Worm (Caenorhabditis elegans) whole organism, young adult: Measurements from ENCODE around the gene zig-11.

Experiments
- B0261.1 ChIP-seq: sonication (generic microtip); optimal IDR thresholded peaks from 2 replicates; lab custom pipeline; 2016; ENCODE audit warnings: mild to moderate bottlenecking, missing genetic modification characterization, moderate library complexity, missing compliant biosample characterization
- C06A6.2 ChIP-seq: fragments of 200-800 bp; sonication (Bioruptor generic); conservative IDR thresholded peaks from 2 replicates; pipeline ENCODE4 v1.3.6; 2022; ENCODE audit warnings: missing genetic modification characterization, missing compliant biosample characterization
- F23B12.7 ChIP-seq: sonication (generic microtip); optimal IDR thresholded peaks from 2 replicates; lab custom pipeline; 2017; ENCODE audit warnings: missing genetic modification characterization, mild to moderate bottlenecking, missing compliant biosample characterization, antibody characterized with exemption, moderate library complexity; ENCODE audit not compliant: insufficient read depth
- F49E8.2 ChIP-seq: sonication (generic microtip); optimal IDR thresholded peaks from 3 replicates; lab custom pipeline; 2017; ENCODE audit warnings: missing genetic modification characterization, mild to moderate bottlenecking, missing compliant biosample characterization, antibody characterized with exemption, moderate library complexity; ENCODE audit not compliant: insufficient read depth
- K12H6.12 ChIP-seq: fragments of 200-800 bp; sonication (Bioruptor generic); optimal IDR thresholded peaks from 2 replicates; lab custom pipeline; 2018; ENCODE audit warnings: mild to moderate bottlenecking, missing genetic modification characterization, missing compliant biosample characterization
- T07F8.4 ChIP-seq: sonication (generic microtip); optimal IDR thresholded peaks from 2 replicates; lab custom pipeline; 2016; ENCODE audit warnings: mild to moderate bottlenecking, missing genetic modification characterization, moderate library complexity, missing compliant biosample characterization
- T26A5.8 ChIP-seq: sonication (generic microtip); optimal IDR thresholded peaks from 2 replicates; lab custom pipeline; 2016; ENCODE audit warnings: missing genetic modification characterization, missing compliant biosample characterization
- Y53F4B.3 ChIP-seq: fragments of 200-800 bp; sonication (Bioruptor generic); IDR thresholded peaks from 2 replicates; pipeline ENCODE4 v1.3.6; 2022; ENCODE audit warnings: missing genetic modification reagents, missing genetic modification characterization, missing compliant biosample characterization
- Y95B8A.8 ChIP-seq: fragments of 200-800 bp; sonication (Bioruptor generic); IDR thresholded peaks from 2 replicates; pipeline ENCODE4 v1.3.6; 2022; ENCODE audit warnings: missing genetic modification reagents, missing genetic modification characterization, missing compliant biosample characterization
- ccch-3 ChIP-seq: fragments of 200-800 bp; sonication (Bioruptor generic); optimal IDR thresholded peaks from 2 replicates; lab custom pipeline; 2018; ENCODE audit warnings: mild to moderate bottlenecking, missing genetic modification characterization, missing compliant biosample characterization
- cebp-1 ChIP-seq, 2 experiments: fragments of 200-800 bp in 1 of 2; sonication (Bioruptor generic) in 1 of 2; sonication (generic microtip) in 1 of 2; IDR thresholded peaks in 1 of 2; optimal IDR thresholded peaks in 1 of 2; 2 replicates each; pipeline versions ENCODE4 v1.3.6 to Lab custom; 2017 to 2022; ENCODE audit warnings: missing compliant biosample characterization in 2 of 2, missing genetic modification characterization in 2 of 2, mild to moderate bottlenecking in 1 of 2, missing genetic modification reagents in 1 of 2, moderate library complexity in 1 of 2
- ceh-40 ChIP-seq: fragments of 200-800 bp; sonication (Bioruptor generic); IDR thresholded peaks from 2 replicates; pipeline ENCODE4 v1.3.6; 2022; ENCODE audit warnings: missing genetic modification characterization, missing compliant biosample characterization
- ceh-58 ChIP-seq: fragments of 200-800 bp; sonication (Bioruptor generic); IDR thresholded peaks from 2 replicates; pipeline ENCODE4 v1.3.6; 2022; ENCODE audit warnings: missing genetic modification characterization, missing compliant biosample characterization
- ceh-91 ChIP-seq: fragments of 200-800 bp; sonication (Bioruptor generic); IDR thresholded peaks from 2 replicates; pipeline ENCODE4 v1.3.6; 2022; ENCODE audit warnings: missing genetic modification reagents, missing genetic modification characterization, missing compliant biosample characterization
- chd-7 ChIP-seq: sonication (generic microtip); optimal IDR thresholded peaks from 2 replicates; lab custom pipeline; 2016; ENCODE audit warnings: mild to moderate bottlenecking, missing genetic modification characterization, moderate library complexity, missing compliant biosample characterization
- dpl-1 ChIP-seq: fragments of 150-350 bp; optimal IDR thresholded peaks from 2 replicates; lab custom pipeline; 2014; ENCODE audit warnings: missing biosample characterization, missing genetic modification reagents, missing genetic modification characterization
- efl-1 ChIP-seq: fragments of 150-350 bp; optimal IDR thresholded peaks from 2 replicates; lab custom pipeline; 2014; ENCODE audit warnings: missing biosample characterization, missing genetic modification reagents, missing genetic modification characterization
- egl-44 ChIP-seq: fragments of 200-800 bp; sonication (Bioruptor generic); IDR thresholded peaks from 2 replicates; pipeline ENCODE4 v1.3.6; 2022; ENCODE audit warnings: missing genetic modification reagents, missing genetic modification characterization, missing compliant biosample characterization
- egrh-3 ChIP-seq: fragments of 200-800 bp; sonication (Bioruptor generic); IDR thresholded peaks from 2 replicates; pipeline ENCODE4 v1.3.6; 2022; ENCODE audit warnings: missing genetic modification reagents, missing genetic modification characterization, missing compliant biosample characterization
- ekl-4 ChIP-seq: fragments of 200-800 bp; sonication (Bioruptor generic); IDR thresholded peaks from 2 replicates; pipeline ENCODE4 v1.3.6; 2022; ENCODE audit warnings: missing genetic modification reagents, missing genetic modification characterization, missing compliant biosample characterization
- ets-4 ChIP-seq: fragments of 200-800 bp; sonication (Bioruptor generic); optimal IDR thresholded peaks from 2 replicates; lab custom pipeline; 2018; ENCODE audit warnings: mild to moderate bottlenecking, missing genetic modification characterization, missing compliant biosample characterization
- fkh-3 ChIP-seq: sonication (generic microtip); optimal IDR thresholded peaks from 2 replicates; lab custom pipeline; 2016; ENCODE audit warnings: mild to moderate bottlenecking, missing genetic modification characterization, missing compliant biosample characterization
- him-1 ChIP-seq: sonication (generic microtip); optimal IDR thresholded peaks from 2 replicates; lab custom pipeline; 2016; ENCODE audit warnings: missing genotype, missing genetic modification reagents, missing genetic modification characterization, missing compliant biosample characterization
- hmg-1.2 ChIP-seq: fragments of 200-800 bp; sonication (Bioruptor generic); IDR thresholded peaks from 2 replicates; pipeline ENCODE4 v1.3.6; 2022; ENCODE audit warnings: missing genetic modification reagents, missing genetic modification characterization, missing compliant biosample characterization
- hmg-20 ChIP-seq: fragments of 200-800 bp; sonication (Bioruptor generic); IDR thresholded peaks from 2 replicates; pipeline ENCODE4 v1.3.6; 2022; ENCODE audit warnings: missing genetic modification reagents, missing genetic modification characterization, missing compliant biosample characterization
- hrde-1 ChIP-seq: sonication (generic microtip); optimal IDR thresholded peaks from 2 replicates; lab custom pipeline; 2016; ENCODE audit warnings: missing genetic modification characterization, mild to moderate bottlenecking, missing compliant biosample characterization, moderate library complexity, missing genotype, missing genetic modification reagents, borderline replicate concordance
- lag-1 ChIP-seq: fragments of 200-800 bp; sonication (Bioruptor generic); IDR thresholded peaks from 2 replicates; pipeline ENCODE4 v1.3.6; 2022; ENCODE audit warnings: missing genetic modification reagents, missing genetic modification characterization, missing compliant biosample characterization
- let-526 ChIP-seq: fragments of 200-800 bp; sonication (Bioruptor generic); IDR thresholded peaks from 2 replicates; pipeline ENCODE4 v1.3.6; 2022; ENCODE audit warnings: missing genetic modification reagents, missing genetic modification characterization, missing compliant biosample characterization
- lin-40 ChIP-seq: sonication (generic microtip); optimal IDR thresholded peaks from 2 replicates; lab custom pipeline; 2016; ENCODE audit warnings: missing genetic modification characterization, mild to moderate bottlenecking, missing compliant biosample characterization, missing genotype, missing genetic modification reagents
- lsy-27 ChIP-seq: sonication (generic microtip); optimal IDR thresholded peaks from 2 replicates; lab custom pipeline; 2017; ENCODE audit warnings: missing genetic modification characterization, mild to moderate bottlenecking, missing compliant biosample characterization, antibody characterized with exemption, missing genotype, borderline replicate concordance; ENCODE audit not compliant: insufficient read depth
- madf-8 ChIP-seq: fragments of 200-800 bp; sonication (Bioruptor generic); conservative IDR thresholded peaks from 2 replicates; pipeline ENCODE4 v1.3.6; 2022; ENCODE audit warnings: missing genetic modification reagents, missing genetic modification characterization, missing compliant biosample characterization
- nhr-120 ChIP-seq: fragments of 200-800 bp; sonication (Bioruptor generic); IDR thresholded peaks from 2 replicates; pipeline ENCODE4 v1.3.6; 2022; ENCODE audit warnings: missing genetic modification characterization, missing compliant biosample characterization
- nhr-179 ChIP-seq: sonication (generic microtip); optimal IDR thresholded peaks from 2 replicates; lab custom pipeline; 2016; ENCODE audit warnings: mild to moderate bottlenecking, missing genetic modification characterization, missing compliant biosample characterization
- nhr-27 ChIP-seq: fragments of 200-800 bp; sonication (Bioruptor generic); optimal IDR thresholded peaks from 2 replicates; lab custom pipeline; 2018; ENCODE audit warnings: mild to moderate bottlenecking, missing genetic modification characterization, moderate library complexity, missing compliant biosample characterization
- nhr-80 ChIP-seq: sonication (generic microtip); optimal IDR thresholded peaks from 2 replicates; lab custom pipeline; 2016; ENCODE audit warnings: missing genetic modification characterization, missing compliant biosample characterization
- pha-4 ChIP-seq: fragments of 150-350 bp; sonication (generic microtip); optimal IDR thresholded peaks from 2 replicates; lab custom pipeline; 2014; ENCODE audit warnings: missing biosample characterization, missing genetic modification reagents, missing genetic modification characterization
- rec-8 ChIP-seq, 2 experiments: sonication (generic microtip); optimal IDR thresholded peaks; 2 replicates each; lab custom pipeline; 2016; ENCODE audit warnings: mild to moderate bottlenecking in 2 of 2, missing genetic modification characterization in 2 of 2, missing genetic modification reagents in 2 of 2, missing genotype in 2 of 2, missing biosample characterization in 1 of 2, missing compliant biosample characterization in 1 of 2, moderate library complexity in 1 of 2
- rpc-1 ChIP-seq, 2 experiments: fragments of 150-350 bp in 1 of 2; sonication (generic microtip) in 1 of 2; optimal IDR thresholded peaks; 2 replicates each; lab custom pipeline; 2014 to 2018; ENCODE audit warnings: missing biosample characterization in 1 of 2, missing genetic modification characterization in 1 of 2, missing genetic modification reagents in 1 of 2, missing genotype in 1 of 2
- sea-2 ChIP-seq: fragments of 200-800 bp; sonication (Bioruptor generic); IDR thresholded peaks from 2 replicates; pipeline ENCODE4 v1.3.6; 2022; ENCODE audit warnings: missing genetic modification characterization, missing compliant biosample characterization
- snpc-1.3 ChIP-seq: sonication (generic microtip); optimal IDR thresholded peaks from 2 replicates; lab custom pipeline; 2017; ENCODE audit warnings: missing genetic modification characterization, mild to moderate bottlenecking, missing compliant biosample characterization, antibody characterized with exemption, moderate library complexity, missing genotype, missing genetic modification reagents; ENCODE audit not compliant: insufficient read depth
- tbp1 ChIP-seq: fragments of 200-800 bp; sonication (Bioruptor generic); optimal IDR thresholded peaks from 2 replicates; lab custom pipeline; 2018; ENCODE audit warnings: mild to moderate bottlenecking, missing genetic modification characterization, missing compliant biosample characterization
- unc-130 ChIP-seq: sonication (generic microtip); optimal IDR thresholded peaks from 2 replicates; lab custom pipeline; 2016; ENCODE audit warnings: missing genetic modification reagents, missing genetic modification characterization, missing compliant biosample characterization
- zfh-2 ChIP-seq: fragments of 200-800 bp; sonication (Bioruptor generic); conservative IDR thresholded peaks from 2 replicates; pipeline ENCODE4 v1.3.6; 2022; ENCODE audit warnings: missing genetic modification reagents, missing genetic modification characterization, missing compliant biosample characterization
- ztf-18 ChIP-seq: sonication (generic microtip); optimal IDR thresholded peaks from 2 replicates; lab custom pipeline; 2016; ENCODE audit warnings: missing genotype, mild to moderate bottlenecking, missing genetic modification characterization, missing compliant biosample characterization
- ztf-25 ChIP-seq: fragments of 200-800 bp; sonication (Bioruptor generic); IDR thresholded peaks from 2 replicates; pipeline ENCODE4 v1.3.6; 2022; ENCODE audit warnings: missing genetic modification reagents, missing genetic modification characterization, missing compliant biosample characterization
- ztf-28 ChIP-seq: fragments of 200-800 bp; sonication (Bioruptor generic); IDR thresholded peaks from 2 replicates; pipeline ENCODE4 v1.3.6; 2022; ENCODE audit warnings: missing genetic modification reagents, missing genetic modification characterization, missing compliant biosample characterization

Gene zig-11

ce11 chrV:1875497-1875988, 17.2 kb downstream of the zig-11 start (continued):
- no peak for TF ChIP-seq nhr-80
- peak; percentile 38 for TF ChIP-seq B0261.1 (tag; lab: Kevin White, UChicago)
- TF ChIP-seq unc-130 = no peak
- TF ChIP-seq him-1 (tag; lab: Kevin White, UChicago) = peak; percentile 60
- TF ChIP-seq snpc-1.3 (tag; lab: Kevin White, UChicago) = no peak
- no peak for TF ChIP-seq zfh-2 (GFP tag; lab: Robert Waterston, UW)
- TF ChIP-seq rpc-1 (optimal IDR thresholded peaks at IDR 0.05; lab: Kevin White, UChicago) = no peak
- no peak for TF ChIP-seq rpc-1 (tag; optimal IDR thresholded peaks at IDR 0.05; lab: Kevin White, UChicago)
- TF ChIP-seq pha-4 (tag; lab: Kevin White, UChicago) = no peak
- TF ChIP-seq fkh-3 (tag; lab: Kevin White, UChicago) = peak; percentile 8
- peak; percentile 77; the same call in 1 of the 2 replicates for TF ChIP-seq ceh-58 (GFP tag; lab: Robert Waterston, UW)
- no peak for TF ChIP-seq ets-4 (GFP tag; lab: Kevin White, UChicago)
- TF ChIP-seq hrde-1 (tag; lab: Kevin White, UChicago) = peak; percentile 13
- TF ChIP-seq madf-8 (GFP tag; lab: Robert Waterston, UW) = no peak
- TF ChIP-seq C06A6.2 (GFP tag; lab: Robert Waterston, UW) = no peak
- TF ChIP-seq Y95B8A.8 = peak; percentile 81
- no peak for TF ChIP-seq sea-2 (GFP tag; lab: Robert Waterston, UW)
- TF ChIP-seq tbp1 (GFP tag; lab: Kevin White, UChicago) = peak; percentile 58
- TF ChIP-seq nhr-27 = no peak
- TF ChIP-seq efl-1 (GFP tag; lab: Kevin White, UChicago) = no peak
- TF ChIP-seq F49E8.2 = peak; percentile 71
- no peak; the same call in 1 of the 2 replicates for TF ChIP-seq hmg-20
- 0 out of 2 replicates have a peak, but pooled peaks have one; percentile 27 for TF ChIP-seq ceh-91 (GFP tag; lab: Robert Waterston, UW)
- TF ChIP-seq ztf-18 (tag; lab: Kevin White, UChicago) = no peak
- TF ChIP-seq lag-1 = no peak
- TF ChIP-seq lsy-27 (tag; lab: Kevin White, UChicago) = no peak
- peak; percentile 7 for TF ChIP-seq ccch-3 (GFP tag; lab: Kevin White, UChicago)
- peak; percentile 70; the same call in 1 of the 2 replicates for TF ChIP-seq ceh-40 (GFP tag; lab: Robert Waterston, UW)
- TF ChIP-seq T26A5.8 (tag; lab: Kevin White, UChicago) = peak; percentile 92
- TF ChIP-seq T07F8.4 (tag; lab: Kevin White, UChicago) = no peak
- peak; percentile 48 for TF ChIP-seq hmg-1.2
- no peak for TF ChIP-seq egrh-3 (GFP tag; lab: Robert Waterston, UW)
- 0 out of 2 replicates have a peak, but pooled peaks have one; percentile 60 for TF ChIP-seq ztf-28
- peak; percentile 77; the same call in 1 of the 2 replicates for TF ChIP-seq ztf-25 (GFP tag; lab: Robert Waterston, UW)
- TF ChIP-seq nhr-179 (tag; lab: Kevin White, UChicago) = no peak
- peak; percentile 55 for TF ChIP-seq K12H6.12 (tag; lab: Kevin White, UChicago)
- no peak for TF ChIP-seq cebp-1 (GFP tag; IDR thresholded peaks at IDR 0.05; lab: Robert Waterston, UW)
- TF ChIP-seq cebp-1 (tag; optimal IDR thresholded peaks at IDR 0.05; lab: Kevin White, UChicago) = peak; percentile 78
- TF ChIP-seq let-526 (GFP tag; lab: Robert Waterston, UW) = 0 out of 2 replicates have a peak, but pooled peaks have one; percentile 28
- TF ChIP-seq Y53F4B.3 (GFP tag; lab: Robert Waterston, UW) = no peak
- peak; percentile 90 for TF ChIP-seq ekl-4 (GFP tag; lab: Robert Waterston, UW)
- TF ChIP-seq nhr-120 = no peak
- peak in 1 of 2 experiments; percentile 33 for TF ChIP-seq rec-8 (tag; optimal IDR thresholded peaks at IDR 0.05; lab: Kevin White, UChicago)
- TF ChIP-seq lin-40 (tag; lab: Kevin White, UChicago) = peak; percentile 3
- peak; percentile 91 for TF ChIP-seq chd-7
- TF ChIP-seq dpl-1 = no peak
- TF ChIP-seq egl-44 (GFP tag; lab: Robert Waterston, UW) = peak; percentile 32; the same call in 1 of the 2 replicates
- TF ChIP-seq F23B12.7 (tag; lab: Kevin White, UChicago) = no peak
